Worm (Caenorhabditis elegans) whole organism, early embryonic: ENCODE results near the gene hsp-43.
A peak's percentile ranks its signal among the peaks of the same experiment; 100 is the strongest.

ENCODE experiments used
- ama-1 ChIP-seq: fragments of 150-350 bp; optimal IDR thresholded peaks from 2 replicates; lab custom pipeline; 2014
- flt-1 ChIP-seq: fragments of 200-800 bp; sonication (Bioruptor generic); IDR thresholded peaks from 2 replicates; pipeline ENCODE4 v1.3.6; 2022; ENCODE audit warnings: missing genetic modification characterization, missing compliant biosample characterization
- hmg-4 ChIP-seq: fragments of 200-800 bp; sonication (Bioruptor generic); optimal IDR thresholded peaks from 2 replicates; lab custom pipeline; 2018; ENCODE audit warnings: mild to moderate bottlenecking, missing genetic modification characterization, missing compliant biosample characterization
- sea-1 ChIP-seq: fragments of 200-800 bp; sonication (Bioruptor generic); conservative IDR thresholded peaks from 2 replicates; pipeline ENCODE4 v1.3.6; 2022; ENCODE audit warnings: missing genetic modification characterization, missing compliant biosample characterization

DNA sequence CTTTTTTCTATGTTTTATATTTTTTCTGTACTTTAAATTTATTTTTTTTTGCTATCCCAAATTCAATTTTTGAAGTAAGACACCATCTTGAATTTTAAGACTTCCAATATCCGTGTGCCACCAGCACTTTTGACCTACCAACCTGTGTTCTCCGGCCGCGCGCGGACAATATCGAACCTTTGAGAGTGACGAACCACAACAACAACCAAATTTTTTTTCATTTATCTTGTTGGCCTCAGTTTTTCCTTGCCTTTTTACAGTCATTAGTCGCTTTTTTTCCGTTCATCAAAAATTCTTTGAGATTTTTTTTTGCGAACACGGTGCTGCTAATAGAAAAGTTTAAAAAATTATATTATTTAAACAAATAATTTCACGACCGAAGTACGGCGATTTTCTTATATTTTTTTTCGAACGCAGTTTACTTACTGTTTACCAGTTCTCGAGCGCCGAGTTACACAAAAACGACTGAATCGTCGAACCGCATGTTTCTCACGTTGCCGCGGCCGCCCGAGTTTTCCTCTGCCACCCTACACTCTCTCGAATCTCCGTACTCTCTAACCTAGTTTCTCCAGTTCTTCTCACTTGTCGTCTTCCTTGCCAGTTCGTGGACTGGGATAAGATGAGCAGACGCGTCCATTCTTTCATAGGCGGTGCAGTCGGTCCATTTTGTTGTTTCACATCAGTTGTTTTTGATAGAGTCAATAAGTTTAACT is 4.7 kb upstream of the hsp-43 start:
- no peak for TF ChIP-seq flt-1
- TF ChIP-seq ama-1 (lab: Kevin White, UChicago), result no peak
- TF ChIP-seq sea-1 (GFP tag; lab: Robert Waterston, UW), result no peak
- peak; percentile 20 for TF ChIP-seq hmg-4 (GFP tag; lab: Kevin White, UChicago)
